Worm (Caenorhabditis elegans) whole organism, L4 larva: ENCODE measurements around the gene F19G12.8.

ENCODE experiments used
- D1046.2 ChIP-seq: fragments of 200-800 bp; sonication (Bioruptor generic); IDR thresholded peaks from 2 replicates; pipeline ENCODE4 v1.3.6; 2022; ENCODE audit warnings: missing genetic modification characterization, missing compliant biosample characterization
- Y5F2A.4 ChIP-seq: fragments of 200-800 bp; sonication (Bioruptor generic); optimal IDR thresholded peaks from 2 replicates; lab custom pipeline; 2018; ENCODE audit warnings: mild to moderate bottlenecking, missing genetic modification characterization, missing compliant biosample characterization
- Y75B8A.6 ChIP-seq: fragments of 200-800 bp; sonication (Bioruptor generic); IDR thresholded peaks from 2 replicates; pipeline ENCODE4 v1.3.6; 2022; ENCODE audit warnings: missing genetic modification reagents, missing genetic modification characterization, missing compliant biosample characterization
- ZK337.2 ChIP-seq: fragments of 200-800 bp; sonication (Bioruptor generic); IDR thresholded peaks from 2 replicates; pipeline ENCODE4 v1.3.6; 2022; ENCODE audit warnings: missing genetic modification reagents, missing genetic modification characterization, missing compliant biosample characterization
- ZK546.5 ChIP-seq, 2 experiments: sonication (generic microtip); optimal IDR thresholded peaks; 2 replicates each; lab custom pipeline; 2017; ENCODE audit warnings: missing biosample characterization in 2 of 2, missing genetic modification characterization in 2 of 2
- aha-1 ChIP-seq: fragments of 150-350 bp; peaks from one replicate; lab custom pipeline; 2014; ENCODE audit warnings: missing biosample characterization, missing genetic modification characterization
- ama-1 ChIP-seq: fragments of 150-350 bp; optimal IDR thresholded peaks from 2 replicates; lab custom pipeline; 2014; ENCODE audit warnings: inconsistent platforms, mixed read lengths
- arid-1 ChIP-seq: fragments of 200-800 bp; sonication (Bioruptor generic); conservative IDR thresholded peaks from 2 replicates; pipeline ENCODE4 v1.3.6; 2022; ENCODE audit warnings: missing genetic modification reagents, missing genetic modification characterization, missing compliant biosample characterization
- ceh-20 ChIP-seq: fragments of 200-800 bp; sonication (Bioruptor generic); IDR thresholded peaks from 2 replicates; pipeline ENCODE4 v1.3.6; 2022; ENCODE audit warnings: missing genetic modification reagents, missing genetic modification characterization, missing compliant biosample characterization
- ceh-32 ChIP-seq: sonication (generic microtip); optimal IDR thresholded peaks from 2 replicates; lab custom pipeline; 2016; ENCODE audit warnings: mild to moderate bottlenecking, missing genetic modification characterization, missing compliant biosample characterization; ENCODE audit not compliant: poor library complexity
- ceh-62 ChIP-seq: sonication (generic microtip); optimal IDR thresholded peaks from 2 replicates; lab custom pipeline; 2017; ENCODE audit warnings: missing biosample characterization, missing genetic modification characterization
- ceh-82 ChIP-seq: sonication (generic microtip); optimal IDR thresholded peaks from 2 replicates; lab custom pipeline; 2017; ENCODE audit warnings: missing biosample characterization, missing genetic modification characterization
- cey-2 ChIP-seq: sonication (generic microtip); optimal IDR thresholded peaks from 3 replicates; lab custom pipeline; 2017; ENCODE audit warnings: missing genetic modification characterization, mild to moderate bottlenecking, missing compliant biosample characterization, antibody characterized with exemption, borderline replicate concordance; ENCODE audit not compliant: insufficient read depth
- ctbp-1 ChIP-seq: fragments of 200-800 bp; sonication (Bioruptor generic); IDR thresholded peaks from 2 replicates; pipeline ENCODE4 v1.3.6; 2022; ENCODE audit warnings: missing genetic modification reagents, missing genetic modification characterization, missing compliant biosample characterization
- daf-16 ChIP-seq, 3 experiments: sonication (generic microtip); optimal IDR thresholded peaks; 2 replicates each; lab custom pipeline; 2016 to 2017; ENCODE audit warnings: missing genetic modification characterization in 3 of 3, missing genetic modification reagents in 3 of 3, mild to moderate bottlenecking in 2 of 3, missing compliant biosample characterization in 2 of 3, missing biosample characterization in 1 of 3, moderate library complexity in 1 of 3
- daf-19 ChIP-seq: fragments of 200-800 bp; sonication (Bioruptor generic); conservative IDR thresholded peaks from 2 replicates; pipeline ENCODE4 v1.3.6; 2022; ENCODE audit warnings: missing genetic modification characterization, missing compliant biosample characterization
- dve-1 ChIP-seq: sonication (generic microtip); optimal IDR thresholded peaks from 2 replicates; lab custom pipeline; 2017; ENCODE audit warnings: antibody characterized with exemption, mild to moderate bottlenecking, missing genetic modification characterization, missing compliant biosample characterization; ENCODE audit not compliant: insufficient read depth
- egl-27 ChIP-seq: sonication (generic microtip); optimal IDR thresholded peaks from 3 replicates; lab custom pipeline; 2017; ENCODE audit warnings: missing biosample characterization, missing genetic modification reagents, missing genetic modification characterization
- fkh-10 ChIP-seq: fragments of 150-350 bp; optimal IDR thresholded peaks from 2 replicates; lab custom pipeline; 2014; ENCODE audit warnings: missing biosample characterization, missing genetic modification reagents, missing genetic modification characterization
- hif-1 ChIP-seq, 2 experiments: sonication (generic microtip); optimal IDR thresholded peaks; 2 replicates each; lab custom pipeline; 2016 to 2017; ENCODE audit warnings: missing compliant biosample characterization in 2 of 2, missing genetic modification characterization in 2 of 2, missing genetic modification reagents in 2 of 2, missing genotype in 2 of 2, mild to moderate bottlenecking in 1 of 2
- hlh-11 ChIP-seq: fragments of 200-800 bp; sonication (Bioruptor generic); optimal IDR thresholded peaks from 2 replicates; lab custom pipeline; 2018; ENCODE audit warnings: mild to moderate bottlenecking, missing genetic modification characterization, missing compliant biosample characterization
- hlh-30 ChIP-seq: sonication (generic microtip); optimal IDR thresholded peaks from 2 replicates; lab custom pipeline; 2017; ENCODE audit warnings: antibody characterized with exemption, mild to moderate bottlenecking, missing genetic modification characterization, missing compliant biosample characterization; ENCODE audit not compliant: insufficient read depth
- jun-1 ChIP-seq: fragments of 150-350 bp; optimal IDR thresholded peaks from 2 replicates; lab custom pipeline; 2014; ENCODE audit warnings: missing biosample characterization, missing genetic modification reagents, missing genetic modification characterization
- lim-7 ChIP-seq: fragments of 200-800 bp; sonication (Bioruptor generic); IDR thresholded peaks from 2 replicates; pipeline ENCODE4 v1.3.6; 2022; ENCODE audit warnings: missing genetic modification characterization, missing compliant biosample characterization
- lin-29 ChIP-seq: fragments of 200-800 bp; sonication (Bioruptor generic); IDR thresholded peaks from 2 replicates; pipeline ENCODE4 v1.3.6; 2022; ENCODE audit warnings: missing genetic modification reagents, missing genetic modification characterization, missing compliant biosample characterization
- lir-3 ChIP-seq: sonication (generic microtip); optimal IDR thresholded peaks from 2 replicates; lab custom pipeline; 2016; ENCODE audit warnings: mild to moderate bottlenecking, missing genetic modification characterization, missing compliant biosample characterization
- madf-5 ChIP-seq, 2 experiments: fragments of 200-800 bp; sonication (Bioruptor generic); IDR thresholded peaks; 2 replicates each; pipeline ENCODE4 v1.3.6; 2022; ENCODE audit warnings: missing compliant biosample characterization in 2 of 2, missing genetic modification characterization in 2 of 2
- mes-2 ChIP-seq: sonication (generic microtip); optimal IDR thresholded peaks from 2 replicates; lab custom pipeline; 2016; ENCODE audit warnings: missing genotype, mild to moderate bottlenecking, missing genetic modification characterization, missing compliant biosample characterization; ENCODE audit not compliant: poor library complexity, severe bottlenecking
- nhr-10 ChIP-seq: fragments of 150-350 bp; optimal IDR thresholded peaks from 2 replicates; lab custom pipeline; 2014; ENCODE audit warnings: missing biosample characterization, missing genetic modification characterization
- nhr-11 ChIP-seq: fragments of 150-350 bp; optimal IDR thresholded peaks from 2 replicates; lab custom pipeline; 2014; ENCODE audit warnings: missing biosample characterization, missing genetic modification characterization
- nhr-111 ChIP-seq: fragments of 200-800 bp; sonication (Bioruptor generic); optimal IDR thresholded peaks from 2 replicates; lab custom pipeline; 2018; ENCODE audit warnings: mild to moderate bottlenecking, missing genetic modification characterization, missing compliant biosample characterization
- nhr-25 ChIP-seq: sonication (generic microtip); optimal IDR thresholded peaks from 2 replicates; lab custom pipeline; 2017; ENCODE audit warnings: missing genetic modification characterization, mild to moderate bottlenecking, missing compliant biosample characterization, antibody characterized with exemption, moderate library complexity, borderline replicate concordance; ENCODE audit not compliant: insufficient read depth
- nhr-41 ChIP-seq: fragments of 200-800 bp; sonication (Bioruptor generic); IDR thresholded peaks from 2 replicates; pipeline ENCODE4 v1.3.6; 2022; ENCODE audit warnings: missing genetic modification reagents, missing genetic modification characterization, missing compliant biosample characterization
- nhr-6 ChIP-seq: fragments of 150-350 bp; optimal IDR thresholded peaks from 2 replicates; lab custom pipeline; 2014; ENCODE audit warnings: missing biosample characterization, missing genetic modification characterization
- nhr-76 ChIP-seq: fragments of 150-350 bp; optimal IDR thresholded peaks from 2 replicates; lab custom pipeline; 2014; ENCODE audit warnings: missing biosample characterization, missing genetic modification characterization
- pha-4 ChIP-seq, 2 experiments: fragments of 150-350 bp in 1 of 2; fragments of 200-800 bp in 1 of 2; sonication (Bioruptor generic) in 1 of 2; IDR thresholded peaks in 1 of 2; optimal IDR thresholded peaks in 1 of 2; 2 replicates each; pipeline versions ENCODE4 v1.3.6 to Lab custom; 2014 to 2022; ENCODE audit warnings: missing genetic modification characterization in 2 of 2, missing genetic modification reagents in 2 of 2, missing biosample characterization in 1 of 2, missing compliant biosample characterization in 1 of 2
- php-3 ChIP-seq: fragments of 200-800 bp; sonication (Bioruptor generic); IDR thresholded peaks from 2 replicates; pipeline ENCODE4 v1.3.6; 2022; ENCODE audit warnings: missing genetic modification reagents, missing genetic modification characterization, missing compliant biosample characterization
- pqm-1 ChIP-seq: sonication (generic microtip); optimal IDR thresholded peaks from 2 replicates; lab custom pipeline; 2017; ENCODE audit warnings: missing biosample characterization, missing genetic modification characterization
- sdz-12 ChIP-seq: fragments of 200-800 bp; sonication (Bioruptor generic); optimal IDR thresholded peaks from 2 replicates; lab custom pipeline; 2018; ENCODE audit warnings: mild to moderate bottlenecking, missing genetic modification characterization, missing compliant biosample characterization
- snpc-1.2 ChIP-seq: fragments of 200-800 bp; sonication (Bioruptor generic); IDR thresholded peaks from 2 replicates; pipeline ENCODE4 v1.3.6; 2022; ENCODE audit warnings: missing genetic modification reagents, missing genetic modification characterization, missing compliant biosample characterization
- spr-1 ChIP-seq: sonication (generic microtip); optimal IDR thresholded peaks from 2 replicates; lab custom pipeline; 2016; ENCODE audit warnings: mild to moderate bottlenecking, missing genetic modification characterization, missing compliant biosample characterization
- spr-3 ChIP-seq: fragments of 200-800 bp; sonication (Bioruptor generic); optimal IDR thresholded peaks from 2 replicates; lab custom pipeline; 2018; ENCODE audit warnings: mild to moderate bottlenecking, missing genetic modification characterization, missing compliant biosample characterization
- zag-1 ChIP-seq: fragments of 150-350 bp; optimal IDR thresholded peaks from 2 replicates; lab custom pipeline; 2014; ENCODE audit warnings: missing biosample characterization, missing genetic modification characterization
- zip-2 ChIP-seq: fragments of 150-350 bp; optimal IDR thresholded peaks from 2 replicates; lab custom pipeline; 2014; ENCODE audit warnings: missing biosample characterization, missing genetic modification characterization
- ztf-11 ChIP-seq: fragments of 150-350 bp; optimal IDR thresholded peaks from 2 replicates; lab custom pipeline; 2014; ENCODE audit warnings: missing biosample characterization, missing genetic modification characterization
- ztf-7 ChIP-seq: fragments of 150-350 bp; optimal IDR thresholded peaks from 2 replicates; lab custom pipeline; 2014; ENCODE audit warnings: missing biosample characterization, missing genetic modification characterization

F19G12.8 gene

DNA sequence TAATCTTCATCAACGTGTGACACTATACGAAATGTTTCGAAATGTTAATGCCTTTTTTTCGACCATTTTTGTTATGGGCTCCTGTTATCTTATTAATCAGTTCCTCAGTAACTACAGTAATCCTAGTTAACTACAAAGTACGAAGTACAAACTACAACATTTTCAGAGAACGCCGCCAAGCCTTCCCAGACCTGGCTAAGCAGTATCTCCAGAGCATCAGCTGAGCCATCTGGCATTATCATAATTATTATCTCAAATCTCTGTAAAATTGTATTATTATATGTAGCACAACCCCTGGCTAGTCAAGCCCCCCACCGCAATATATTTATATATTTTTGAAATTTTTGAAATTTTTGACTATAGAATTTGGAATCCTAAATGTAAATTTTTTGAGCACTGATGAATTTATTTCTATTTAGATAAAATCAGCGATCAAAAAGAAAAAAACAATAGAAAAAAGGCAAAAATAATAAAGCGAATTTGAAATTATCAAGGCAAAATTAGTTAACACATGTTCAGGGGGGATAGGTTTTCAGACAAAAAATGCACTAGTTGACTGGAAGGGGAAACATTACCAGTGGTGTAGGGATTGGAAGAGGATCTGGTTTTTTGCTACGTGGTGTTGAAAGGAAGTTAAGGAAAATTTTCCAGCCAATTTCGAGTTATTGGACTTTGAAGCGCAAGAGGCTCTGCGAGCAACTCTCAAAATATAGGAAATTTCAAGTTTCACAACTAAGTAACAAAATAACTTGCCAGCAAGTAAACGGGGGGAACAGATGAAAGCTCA is 34.9 kb downstream of the F19G12.8 start (continued):
- 0 out of 2 replicates have a peak, but pooled peaks have one; percentile 73 for TF ChIP-seq daf-19 (GFP tag; lab: Robert Waterston, UW)

DNA sequence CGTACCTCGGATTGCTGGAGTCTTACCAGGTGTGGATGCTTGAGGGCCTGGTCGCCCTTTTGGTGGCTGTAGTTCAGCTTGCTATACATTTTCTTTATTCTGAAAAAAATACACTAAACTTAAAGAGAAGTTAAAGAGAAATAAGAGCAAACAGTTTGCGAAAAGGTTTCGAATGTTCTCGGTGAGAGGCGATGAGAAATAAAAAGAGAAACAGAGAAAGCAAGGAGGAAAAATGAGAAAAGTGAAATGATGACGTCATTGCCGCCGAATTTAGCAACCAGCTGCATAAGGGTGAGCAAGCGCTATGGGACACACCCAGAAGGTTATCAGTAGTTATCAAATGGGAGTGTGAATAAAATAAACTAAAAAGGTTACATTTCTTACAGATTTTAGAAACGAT is 36.6 kb downstream of the F19G12.8 start, which contains the start of gene cebp-1:
Gene cebp-1, minus strand, starts transcription at position 99 of the 400 bp plus-strand sequence.
- TF ChIP-seq lim-7 (GFP tag; lab: Robert Waterston, UW) (no peak), arid-1 (GFP tag; lab: Robert Waterston, UW) (no peak), zag-1 (tag; lab: Kevin White, UChicago) (no peak), jun-1 (tag; lab: Kevin White, UChicago) (no peak), mes-2 (peak; percentile 50), fkh-10 (GFP tag; lab: Kevin White, UChicago) (no peak), pqm-1 (tag; lab: Kevin White, UChicago) (peak; percentile 48), ceh-82 (tag; lab: Kevin White, UChicago) (no peak), daf-16 (GFP tag; optimal IDR thresholded peaks at IDR 0.05; lab: Kevin White, UChicago) (no peak), daf-16 (tag; optimal IDR thresholded peaks at IDR 0.05; lab: Kevin White, UChicago) (peak; percentile 67), sdz-12 (GFP tag; lab: Kevin White, UChicago) (no peak), egl-27 (no peak), ceh-62 (tag; lab: Kevin White, UChicago) (no peak), cey-2 (no peak), nhr-6 (tag; lab: Kevin White, UChicago) (no peak), hlh-30 (peak; percentile 38), nhr-111 (no peak), ceh-32 (tag; lab: Kevin White, UChicago) (no peak), nhr-11 (tag; lab: Kevin White, UChicago) (no peak), php-3 (GFP tag; lab: Robert Waterston, UW) (no peak), nhr-41 (no peak), spr-3 (no peak), lir-3 (tag; lab: Kevin White, UChicago) (no peak), aha-1 (tag; lab: Kevin White, UChicago) (peak; percentile 4), ceh-20 (no peak), nhr-76 (no peak), D1046.2 (GFP tag; lab: Robert Waterston, UW) (no peak), ZK337.2 (no peak), ctbp-1 (GFP tag; lab: Robert Waterston, UW) (no peak), Y75B8A.6 (GFP tag; lab: Robert Waterston, UW) (no peak), hlh-11 (tag; lab: Kevin White, UChicago) (peak; percentile 63), madf-5 (GFP tag; IDR thresholded peaks at IDR 0.05; lab: Robert Waterston, UW) (no peak), spr-1 (tag; lab: Kevin White, UChicago) (no peak), snpc-1.2 (GFP tag; lab: Robert Waterston, UW) (no peak), lin-29 (GFP tag; lab: Robert Waterston, UW) (no peak), ztf-11 (no peak), daf-19 (GFP tag; lab: Robert Waterston, UW) (no peak), pha-4 (GFP tag; IDR thresholded peaks at IDR 0.05; lab: Robert Waterston, UW) (0 out of 2 replicates have a peak, but pooled peaks have one; percentile 10), pha-4 (tag; optimal IDR thresholded peaks at IDR 0.05; lab: Kevin White, UChicago) (peak; percentile 67), hif-1 (tag; optimal IDR thresholded peaks at IDR 0.05; lab: Kevin White, UChicago) (no peak), ama-1 (lab: Kevin White, UChicago) (no peak), Y5F2A.4 (GFP tag; lab: Kevin White, UChicago) (no peak), ztf-7 (tag; lab: Kevin White, UChicago) (no peak), dve-1 (tag; lab: Kevin White, UChicago) (peak; percentile 56), nhr-25 (tag; lab: Kevin White, UChicago) (no peak), zip-2 (tag; lab: Kevin White, UChicago) (no peak), ZK546.5 (tag; optimal IDR thresholded peaks at IDR 0.05; lab: Kevin White, UChicago) (no peak), nhr-10 (tag; lab: Kevin White, UChicago) (no peak)
